Worm (Caenorhabditis elegans): Measurements from ENCODE around the gene mdt-15.
A peak's percentile ranks its signal among the peaks of the same experiment; 100 is the strongest.

The mdt-15 gene

DNA sequence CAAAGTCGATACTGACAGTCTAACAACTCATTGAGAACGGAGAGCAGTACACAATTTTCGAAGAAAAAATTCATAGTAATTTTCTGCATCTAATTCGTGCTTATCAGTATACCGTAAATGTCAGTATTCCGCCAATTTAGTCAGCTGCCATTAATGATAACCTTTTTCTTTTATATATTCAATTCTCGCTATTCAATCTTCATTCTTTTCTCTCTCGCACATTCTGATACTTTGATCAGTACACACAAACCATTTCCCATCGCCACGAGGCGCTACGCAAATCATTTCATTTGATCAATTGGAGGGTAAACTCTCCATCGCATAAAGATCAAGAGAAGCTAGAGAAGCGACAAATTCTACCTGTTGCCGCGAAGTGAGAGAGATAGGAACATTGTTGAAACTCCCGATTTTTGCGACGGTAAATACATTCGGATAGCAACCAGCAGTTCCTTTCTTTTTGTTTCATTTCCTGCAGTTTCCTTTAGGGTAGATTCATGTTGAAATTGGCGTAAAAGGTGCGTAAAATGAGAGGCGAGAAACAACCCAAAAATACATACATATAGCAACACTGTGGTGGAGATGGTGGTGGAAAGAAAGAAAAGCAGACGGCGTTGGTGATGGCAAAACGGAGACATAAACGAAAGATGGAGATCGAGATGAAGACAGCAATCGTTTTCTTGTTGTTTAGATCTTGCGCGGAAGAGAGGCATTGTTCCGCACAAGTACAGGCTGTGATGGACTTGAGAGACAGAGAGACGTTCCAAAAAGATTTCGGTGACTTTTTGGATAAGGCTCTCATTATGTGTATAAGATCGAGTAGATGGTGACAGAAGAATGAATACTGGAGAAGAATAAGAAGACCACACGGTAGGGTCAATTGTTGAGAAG is 4.9 kb upstream of the mdt-15 start:
- TF ChIP-seq nhr-25 (tag; optimal IDR thresholded peaks at IDR 0.05; ENCODE audit: borderline replicate concordance, insufficient read depth) (no peak), ctbp-1 (GFP tag; IDR thresholded peaks at IDR 0.05) (no peak), daf-16 (GFP tag; optimal IDR thresholded peaks at IDR 0.05) (peak in 1 of 2 experiments; percentile 60), daf-16 (tag; optimal IDR thresholded peaks at IDR 0.05) (peak; percentile 82), aha-1 (tag) (peak; percentile 25), saeg-2 (GFP tag; IDR thresholded peaks at IDR 0.05) (no peak), T20F7.1 (GFP tag; optimal IDR thresholded peaks at IDR 0.05) (peak; percentile 74), zip-2 (tag; optimal IDR thresholded peaks at IDR 0.05) (no peak), jun-1 (tag; optimal IDR thresholded peaks at IDR 0.05) (no peak), F44E2.7 (GFP tag; IDR thresholded peaks at IDR 0.05) (no peak), nhr-11 (tag; optimal IDR thresholded peaks at IDR 0.05) (no peak), egl-27 (tag; optimal IDR thresholded peaks at IDR 0.05) (no peak), fkh-10 (GFP tag; optimal IDR thresholded peaks at IDR 0.05) (no peak), D1046.2 (GFP tag; IDR thresholded peaks at IDR 0.05) (no peak), zfp-3 (GFP tag; conservative IDR thresholded peaks at IDR 0.05) (0 out of 2 replicates have a peak, but pooled peaks have one; percentile 31), nhr-102 (tag; optimal IDR thresholded peaks at IDR 0.05) (peak; percentile 6), zag-1 (tag; optimal IDR thresholded peaks at IDR 0.05) (no peak), nhr-10 (tag; optimal IDR thresholded peaks at IDR 0.05) (peak; percentile 52), daf-12 (tag; optimal IDR thresholded peaks at IDR 0.05) (no peak), lin-39 (tag; optimal IDR thresholded peaks at IDR 0.05) (no peak), ces-1 (GFP tag; optimal IDR thresholded peaks at IDR 0.05) (no peak), lin-13 (GFP tag; optimal IDR thresholded peaks at IDR 0.05) (no peak), unc-62 (GFP tag; optimal IDR thresholded peaks at IDR 0.05 in 1 of 2) (peak; percentile 49 to 82), unc-62 (tag; optimal IDR thresholded peaks at IDR 0.05) (no peak), lin-38 (GFP tag; IDR thresholded peaks at IDR 0.05) (0 out of 2 replicates have a peak, but pooled peaks have one; percentile 18), pqm-1 (tag; optimal IDR thresholded peaks at IDR 0.05) (peak; percentile 93), mxl-3 (GFP tag; optimal IDR thresholded peaks at IDR 0.05) (peak; percentile 86), lsy-2 (tag; optimal IDR thresholded peaks at IDR 0.05) (peak; percentile 55 to 58), dmd-6 (GFP tag; IDR thresholded peaks at IDR 0.05) (peak; percentile 95), unc-130 (GFP tag; optimal IDR thresholded peaks at IDR 0.05) (no peak), lin-1 (GFP tag; IDR thresholded peaks at IDR 0.05) (0 out of 2 replicates have a peak, but pooled peaks have one; percentile 24), lin-15B (tag; optimal IDR thresholded peaks at IDR 0.05) (no peak), lim-7 (GFP tag; IDR thresholded peaks at IDR 0.05) (no peak), nhr-48 (tag; optimal IDR thresholded peaks at IDR 0.05) (peak; percentile 81), vab-7 (GFP tag; IDR thresholded peaks at IDR 0.05) (no peak), dpl-1 (GFP tag; optimal IDR thresholded peaks at IDR 0.05) (no peak), nhr-77 (tag; optimal IDR thresholded peaks at IDR 0.05) (peak; percentile 77), php-3 (GFP tag; IDR thresholded peaks at IDR 0.05) (peak; percentile 87), duxl-1 (tag; optimal IDR thresholded peaks at IDR 0.05; ENCODE audit: poor library complexity) (peak; percentile 15), fos-1 (tag; optimal IDR thresholded peaks at IDR 0.05) (no peak), T26A8.4 (GFP tag; IDR thresholded peaks at IDR 0.05) (peak; percentile 27; the same call in 1 of the 2 replicates), mdt-29 (GFP tag; IDR thresholded peaks at IDR 0.05) (no peak), ZK337.2 (GFP tag; IDR thresholded peaks at IDR 0.05) (no peak), rbr-2 (tag; optimal IDR thresholded peaks at IDR 0.05) (no peak), hlh-11 (tag; optimal IDR thresholded peaks at IDR 0.05) (peak; percentile 93), cey-2 (tag; optimal IDR thresholded peaks at IDR 0.05; ENCODE audit: borderline replicate concordance, insufficient read depth) (peak; percentile 9), mdl-1 (tag; optimal IDR thresholded peaks at IDR 0.05) (peak; percentile 70 to 93), tra-1 (GFP tag; IDR thresholded peaks at IDR 0.05) (peak; percentile 58; the same call in 1 of the 2 replicates), mep-1 (tag; optimal IDR thresholded peaks at IDR 0.05) (peak; percentile 72)

Measured in whole organism, L4 larva.